Fruit fly (Drosophila melanogaster): ENCODE results near the gene hid.

DNA sequence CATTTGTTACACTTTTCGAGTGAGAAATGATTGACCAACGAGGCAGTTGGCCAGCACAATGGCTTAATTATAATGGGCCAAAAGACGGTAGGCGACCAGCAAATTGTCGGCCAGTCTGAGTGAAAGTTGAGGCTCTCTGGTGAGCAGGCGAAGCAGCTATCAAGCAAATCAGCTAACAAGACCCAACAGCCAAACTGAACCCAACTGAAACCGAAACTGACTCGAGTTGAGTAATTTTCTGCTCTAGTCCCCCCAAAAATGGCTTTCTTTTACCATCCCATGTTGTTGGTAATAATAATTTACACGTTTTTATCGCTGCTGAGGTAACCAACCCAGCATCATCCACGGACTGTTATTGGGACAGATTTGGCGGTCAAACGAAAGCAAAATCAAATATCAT lies 22.3 kb downstream of the hid start:
- no peak for TF ChIP-seq CG31224 (GFP tag; IDR thresholded peaks at IDR 0.05)
- TF ChIP-seq CG8478 (optimal IDR thresholded peaks at IDR 0.05) = no peak
- no peak for TF ChIP-seq CG16813 (GFP tag; IDR thresholded peaks at IDR 0.05; ENCODE audit: partially characterized antibody)
- no peak for TF ChIP-seq CTCF (GFP tag; optimal IDR thresholded peaks at IDR 0.05)
- no peak for TF ChIP-seq ems (GFP tag; optimal IDR thresholded peaks at IDR 0.05)
- TF ChIP-seq jumu (GFP tag; optimal IDR thresholded peaks at IDR 0.05) = no peak
- no peak for TF ChIP-seq dpn (GFP tag; optimal IDR thresholded peaks at IDR 0.05)
- TF ChIP-seq jing (GFP tag; optimal IDR thresholded peaks at IDR 0.05) = no peak
- no peak for TF ChIP-seq Hr78 (GFP tag; optimal IDR thresholded peaks at IDR 0.05)
- no peak for TF ChIP-seq CG6254 (GFP tag; optimal IDR thresholded peaks at IDR 0.05)
- no peak for TF ChIP-seq tll (GFP tag; optimal IDR thresholded peaks at IDR 0.05)
- TF ChIP-seq nom (GFP tag; optimal IDR thresholded peaks at IDR 0.05) = no peak
- TF ChIP-seq CG3281 (GFP tag; optimal IDR thresholded peaks at IDR 0.05) = no peak
- TF ChIP-seq sr (GFP tag; IDR thresholded peaks at IDR 0.05) = no peak

Data from whole organism, embryonic.